Worm (Caenorhabditis elegans): Measurements from ENCODE around the gene spv-1.

Gene spv-1

ce11 chrII:7928600-7928999 is at the start of gene spv-1:
spv-1 (minus strand) TSS chrII:7928700.
- TF ChIP-seq unc-62 (GFP tag; optimal IDR thresholded peaks at IDR 0.05) = no peak

ce11 chrII:7977513-7977912 is 49.0 kb upstream of the spv-1 start:
- TF ChIP-seq unc-62 (GFP tag; optimal IDR thresholded peaks at IDR 0.05) = no peak

- no peak for TF ChIP-seq unc-62 (GFP tag; optimal IDR thresholded peaks at IDR 0.05)
Measured at ce11 chrII:7976308-7976707, 47.8 kb upstream of the spv-1 start, which contains the start of gene DH11.5. DH11.5 (plus strand) TSS chrII:7976608.

- no peak for TF ChIP-seq unc-62 (GFP tag; optimal IDR thresholded peaks at IDR 0.05)
Measured at ce11 chrII:7974189-7974823, 45.8 kb upstream of the spv-1 start.

- no peak for TF ChIP-seq unc-62 (GFP tag; optimal IDR thresholded peaks at IDR 0.05)
Measured at ce11 chrII:7968393-7968792, 39.9 kb upstream of the spv-1 start.

ce11 chrII:7962181-7962580 is 33.7 kb upstream of the spv-1 start:
- no peak for TF ChIP-seq unc-62 (GFP tag; optimal IDR thresholded peaks at IDR 0.05)

ce11 chrII:7958544-7958943 is 30.0 kb upstream of the spv-1 start, which contains the start of gene C04H4.1:
C04H4.1 (plus strand) TSS chrII:7958844.
- no peak for TF ChIP-seq unc-62 (GFP tag; optimal IDR thresholded peaks at IDR 0.05)

ce11 chrII:7955548-7955947 is 27.0 kb upstream of the spv-1 start:
- no peak for TF ChIP-seq unc-62 (GFP tag; optimal IDR thresholded peaks at IDR 0.05)

- TF ChIP-seq unc-62 (GFP tag; optimal IDR thresholded peaks at IDR 0.05) = no peak
Measured at ce11 chrII:7948278-7948677, 19.8 kb upstream of the spv-1 start.

ce11 chrII:7946830-7947425 is 18.4 kb upstream of the spv-1 start, which contains the start of gene ZK669.5:
ZK669.5 (minus strand) TSS chrII:7946880.
- TF ChIP-seq unc-62 (GFP tag; optimal IDR thresholded peaks at IDR 0.05) = no peak

- TF ChIP-seq unc-62 (GFP tag; optimal IDR thresholded peaks at IDR 0.05) = no peak
Measured at ce11 chrII:7945168-7945567, 16.7 kb upstream of the spv-1 start, which contains the start of gene dbt-1. dbt-1 (minus strand) TSS chrII:7945206.

ce11 chrII:7944333-7944744 is 15.8 kb upstream of the spv-1 start:
- TF ChIP-seq unc-62 (GFP tag; optimal IDR thresholded peaks at IDR 0.05) = no peak

ce11 chrII:7940848-7941247 is 12.3 kb upstream of the spv-1 start, which contains the start of gene ZK669.3:
ZK669.3 (plus strand) TSS chrII:7941148.
- no peak for TF ChIP-seq unc-62 (GFP tag; optimal IDR thresholded peaks at IDR 0.05)

ce11 chrII:7938078-7938477 is 9.6 kb upstream of the spv-1 start, which contains the start of gene ZK669.2:
ZK669.2 (minus strand) TSS chrII:7938178.
- TF ChIP-seq unc-62 (GFP tag; optimal IDR thresholded peaks at IDR 0.05) = no peak

- no peak for TF ChIP-seq unc-62 (GFP tag; optimal IDR thresholded peaks at IDR 0.05)
Measured at ce11 chrII:7935622-7936021, 7.1 kb upstream of the spv-1 start.

ce11 chrII:7930671-7931070 is 2.2 kb upstream of the spv-1 start:
- TF ChIP-seq unc-62 (GFP tag; optimal IDR thresholded peaks at IDR 0.05) = no peak

- TF ChIP-seq unc-62 (GFP tag; optimal IDR thresholded peaks at IDR 0.05) = no peak
Measured at ce11 chrII:7921155-7921554, 7.3 kb downstream of the spv-1 start.
